Worm (Caenorhabditis elegans) whole organism, L3 larva: ENCODE measurements around the gene T25B6.6.

ENCODE experiments used
- R02D3.7 ChIP-seq: fragments of 150-350 bp; optimal IDR thresholded peaks from 2 replicates; lab custom pipeline; 2014; ENCODE audit warnings: missing biosample characterization, missing genetic modification characterization
- aly-2 ChIP-seq: fragments of 150-350 bp; optimal IDR thresholded peaks from 2 replicates; lab custom pipeline; 2014; ENCODE audit warnings: missing biosample characterization, missing genetic modification characterization
- ama-1 ChIP-seq: fragments of 150-350 bp; optimal IDR thresholded peaks from 2 replicates; lab custom pipeline; 2018
- ceh-16 ChIP-seq: sonication (generic microtip); optimal IDR thresholded peaks from 2 replicates; lab custom pipeline; 2017; ENCODE audit warnings: missing biosample characterization, missing genetic modification characterization
- ceh-28 ChIP-seq: fragments of 150-350 bp; optimal IDR thresholded peaks from 2 replicates; lab custom pipeline; 2014; ENCODE audit warnings: missing biosample characterization, missing genetic modification reagents, missing genetic modification characterization
- daf-12 ChIP-seq: fragments of 150-350 bp; optimal IDR thresholded peaks from 2 replicates; lab custom pipeline; 2014; ENCODE audit warnings: missing biosample characterization, missing genetic modification reagents, missing genetic modification characterization
- egl-27 ChIP-seq: sonication (generic microtip); optimal IDR thresholded peaks from 4 replicates; lab custom pipeline; 2017; ENCODE audit warnings: missing biosample characterization, missing genetic modification reagents, missing genetic modification characterization
- elt-1 ChIP-seq: fragments of 150-350 bp; optimal IDR thresholded peaks from 2 replicates; lab custom pipeline; 2014; ENCODE audit warnings: missing biosample characterization, missing genetic modification characterization
- elt-3 ChIP-seq, 3 experiments: fragments of 150-350 bp in 1 of 3; sonication (generic microtip) in 2 of 3; optimal IDR thresholded peaks; 2 replicates in 2 of 3; 4 replicates in 1 of 3; lab custom pipeline; 2014 to 2017; ENCODE audit warnings: missing biosample characterization in 3 of 3, missing genetic modification characterization in 3 of 3
- eor-1 ChIP-seq, 2 experiments: fragments of 150-350 bp; optimal IDR thresholded peaks; 2 replicates each; lab custom pipeline; 2014 to 2018; ENCODE audit warnings: missing biosample characterization in 2 of 2, missing genetic modification characterization in 2 of 2
- fkh-2 ChIP-seq: fragments of 150-350 bp; optimal IDR thresholded peaks from 2 replicates; lab custom pipeline; 2014; ENCODE audit warnings: missing biosample characterization, missing genetic modification reagents, missing genetic modification characterization
- fos-1 ChIP-seq: fragments of 150-350 bp; optimal IDR thresholded peaks from 2 replicates; lab custom pipeline; 2014; ENCODE audit warnings: missing biosample characterization, missing genetic modification characterization
- lin-15B ChIP-seq: fragments of 150-350 bp; optimal IDR thresholded peaks from 2 replicates; lab custom pipeline; 2014; ENCODE audit warnings: missing biosample characterization, missing genetic modification characterization
- lin-39 ChIP-seq: fragments of 150-350 bp; optimal IDR thresholded peaks from 2 replicates; lab custom pipeline; 2018; ENCODE audit warnings: missing biosample characterization, missing genetic modification reagents, missing genetic modification characterization
- lsy-12 ChIP-seq: sonication (generic microtip); optimal IDR thresholded peaks from 2 replicates; lab custom pipeline; 2016; ENCODE audit warnings: mild to moderate bottlenecking, missing genetic modification characterization, missing compliant biosample characterization
- mdl-1 ChIP-seq: fragments of 150-350 bp; optimal IDR thresholded peaks from 2 replicates; lab custom pipeline; 2014; ENCODE audit warnings: missing biosample characterization, missing genetic modification characterization
- mml-1 ChIP-seq: fragments of 150-350 bp; sonication (generic microtip); optimal IDR thresholded peaks from 3 replicates; lab custom pipeline; 2014; ENCODE audit warnings: missing biosample characterization, missing genetic modification characterization
- nfya-1 ChIP-seq: sonication (generic microtip); optimal IDR thresholded peaks from 2 replicates; lab custom pipeline; 2017; ENCODE audit warnings: missing genetic modification characterization, mild to moderate bottlenecking, missing compliant biosample characterization, antibody characterized with exemption, moderate library complexity; ENCODE audit not compliant: insufficient read depth
- nhr-11 ChIP-seq: fragments of 150-350 bp; optimal IDR thresholded peaks from 2 replicates; lab custom pipeline; 2014; ENCODE audit warnings: missing biosample characterization, missing genetic modification characterization
- nhr-23 ChIP-seq: fragments of 150-350 bp; optimal IDR thresholded peaks from 2 replicates; lab custom pipeline; 2014; ENCODE audit warnings: missing biosample characterization, missing genetic modification reagents, missing genetic modification characterization
- nhr-237 ChIP-seq: fragments of 150-350 bp; optimal IDR thresholded peaks from 2 replicates; lab custom pipeline; 2014; ENCODE audit warnings: missing biosample characterization, missing genetic modification characterization
- nhr-25 ChIP-seq: sonication (generic microtip); optimal IDR thresholded peaks from 2 replicates; lab custom pipeline; 2017; ENCODE audit warnings: missing biosample characterization, missing genetic modification characterization
- nhr-67 ChIP-seq: fragments of 150-350 bp; optimal IDR thresholded peaks from 2 replicates; lab custom pipeline; 2014; ENCODE audit warnings: missing biosample characterization, missing genetic modification characterization
- nhr-76 ChIP-seq: fragments of 150-350 bp; sonication (generic microtip); optimal IDR thresholded peaks from 5 replicates; lab custom pipeline; 2014; ENCODE audit warnings: missing biosample characterization, missing genetic modification characterization
- pha-4 ChIP-seq: fragments of 150-350 bp; optimal IDR thresholded peaks from 2 replicates; lab custom pipeline; 2014; ENCODE audit warnings: missing biosample characterization, missing genetic modification reagents, missing genetic modification characterization
- sea-2 ChIP-seq: fragments of 150-350 bp; sonication (generic microtip); optimal IDR thresholded peaks from 4 replicates; lab custom pipeline; 2014; ENCODE audit warnings: missing biosample characterization, missing genetic modification reagents, missing genetic modification characterization
- skn-1 ChIP-seq: fragments of 150-350 bp; optimal IDR thresholded peaks from 2 replicates; lab custom pipeline; 2014; ENCODE audit warnings: missing biosample characterization, missing genetic modification characterization
- unc-39 ChIP-seq: sonication (generic microtip); optimal IDR thresholded peaks from 4 replicates; lab custom pipeline; 2017; ENCODE audit warnings: missing biosample characterization, missing genetic modification characterization
- unc-62 ChIP-seq: fragments of 150-350 bp; sonication (generic microtip); optimal IDR thresholded peaks from 4 replicates; lab custom pipeline; 2014; ENCODE audit warnings: missing biosample characterization, missing genetic modification reagents, missing genetic modification characterization
- zag-1 ChIP-seq: fragments of 150-350 bp; optimal IDR thresholded peaks from 2 replicates; lab custom pipeline; 2014; ENCODE audit warnings: missing biosample characterization, missing genetic modification characterization
- ztf-4 ChIP-seq: fragments of 150-350 bp; optimal IDR thresholded peaks from 2 replicates; lab custom pipeline; 2014; ENCODE audit warnings: missing biosample characterization, missing genetic modification characterization

T25B6.6 gene

ce11 chrX:9067230-9067822 lies 44.6 kb upstream of the T25B6.6 start:
- TF ChIP-seq nhr-67 = no peak
- peak; percentile 53 for TF ChIP-seq lin-39
- TF ChIP-seq unc-62 (GFP tag; lab: Kevin White, UChicago) = no peak
- TF ChIP-seq skn-1 = no peak
- no peak for TF ChIP-seq fkh-2
- TF ChIP-seq elt-3 (tag; optimal IDR thresholded peaks at IDR 0.05; lab: Kevin White, UChicago) = no peak

ce11 chrX:9063439-9063838 lies 40.8 kb upstream of the T25B6.6 start:
- TF ChIP-seq nfya-1 (tag; lab: Kevin White, UChicago) = no peak
- TF ChIP-seq lin-39 = no peak
- no peak for TF ChIP-seq lin-15B (tag; lab: Kevin White, UChicago)
- TF ChIP-seq ztf-4 (tag; lab: Kevin White, UChicago) = no peak
- TF ChIP-seq sea-2 (GFP tag; lab: Kevin White, UChicago) = no peak
- TF ChIP-seq ceh-28 (tag; lab: Kevin White, UChicago) = no peak
- TF ChIP-seq nhr-76 (tag; lab: Kevin White, UChicago) = no peak
- TF ChIP-seq nhr-23 (tag; lab: Kevin White, UChicago) = no peak
- no peak for TF ChIP-seq zag-1
- TF ChIP-seq eor-1 (tag; optimal IDR thresholded peaks at IDR 0.05; lab: Kevin White, UChicago) = no peak

ce11 chrX:9062523-9062922 lies 39.8 kb upstream of the T25B6.6 start, which contains the start of gene F47E1.4:
F47E1.4 (plus strand) TSS chrX:9062823.
- TF ChIP-seq nhr-11 (tag; lab: Kevin White, UChicago) (no peak), ceh-16 (tag; lab: Kevin White, UChicago) (no peak), ama-1 (lab: Kevin White, UChicago) (no peak), lsy-12 (tag; lab: Kevin White, UChicago) (no peak), daf-12 (tag; lab: Kevin White, UChicago) (no peak), lin-39 (no peak), R02D3.7 (tag; lab: Kevin White, UChicago) (no peak), nhr-25 (tag; lab: Kevin White, UChicago) (no peak), nhr-23 (tag; lab: Kevin White, UChicago) (no peak), eor-1 (tag; optimal IDR thresholded peaks at IDR 0.05; lab: Kevin White, UChicago) (no peak), egl-27 (tag; lab: Kevin White, UChicago) (no peak), nhr-237 (tag; lab: Kevin White, UChicago) (no peak)

- TF ChIP-seq lsy-12 (tag; lab: Kevin White, UChicago) = no peak
- no peak for TF ChIP-seq nhr-23 (tag; lab: Kevin White, UChicago)
- TF ChIP-seq egl-27 (tag; lab: Kevin White, UChicago) = no peak
- no peak for TF ChIP-seq elt-1 (tag; lab: Kevin White, UChicago)
- TF ChIP-seq nhr-11 (tag; lab: Kevin White, UChicago) = no peak
- TF ChIP-seq aly-2 (tag; lab: Kevin White, UChicago) = no peak
- no peak for TF ChIP-seq mdl-1 (tag; lab: Kevin White, UChicago)
- TF ChIP-seq fos-1 (tag; lab: Kevin White, UChicago) = no peak
Observed at ce11 chrX:9057352-9057751, 34.7 kb upstream of the T25B6.6 start, which contains the start of gene F47E1.2. F47E1.2 (plus strand) TSS chrX:9057652.

- TF ChIP-seq nhr-25 (tag; lab: Kevin White, UChicago) (peak; percentile 53), R02D3.7 (tag; lab: Kevin White, UChicago) (no peak), mml-1 (tag; lab: Kevin White, UChicago) (no peak), lin-15B (tag; lab: Kevin White, UChicago) (no peak), elt-1 (tag; lab: Kevin White, UChicago) (no peak), nfya-1 (tag; lab: Kevin White, UChicago) (no peak), unc-39 (tag; lab: Kevin White, UChicago) (no peak), nhr-11 (tag; lab: Kevin White, UChicago) (no peak), fos-1 (tag; lab: Kevin White, UChicago) (no peak), pha-4 (tag; lab: Kevin White, UChicago) (no peak), mdl-1 (tag; lab: Kevin White, UChicago) (no peak), elt-3 (tag; optimal IDR thresholded peaks at IDR 0.05; lab: Kevin White, UChicago) (peak in 1 of 3 experiments; percentile 20), nhr-23 (tag; lab: Kevin White, UChicago) (peak; percentile 39), aly-2 (tag; lab: Kevin White, UChicago) (no peak)
- TF ChIP-seq, all 47 proteins: peak for 3
Observed at ce11 chrX:9053426-9053825, 30.7 kb upstream of the T25B6.6 start.
